Fruit fly (Drosophila melanogaster): Measurements from ENCODE around the gene dnk.

- no peak for TF ChIP-seq CG8478 (optimal IDR thresholded peaks at IDR 0.05)
- no peak for TF ChIP-seq Dll (optimal IDR thresholded peaks at IDR 0.05)
- TF ChIP-seq psq (optimal IDR thresholded peaks at IDR 0.05): no peak
- no peak for TF ChIP-seq pan (optimal IDR thresholded peaks at IDR 0.05)
Measured at dm6 chr3R:18988957-18989818, 8.4 kb downstream of the dnk start.
